Worm (Caenorhabditis elegans) whole organism, L1 larva: ENCODE measurements around the gene F27E5.3.

Experiments used
- C34B4.2 ChIP-seq: sonication (generic microtip); optimal IDR thresholded peaks from 2 replicates; lab custom pipeline; 2017; ENCODE audit warnings: mild to moderate bottlenecking, missing genetic modification characterization, missing compliant biosample characterization
- aha-1 ChIP-seq: fragments of 150-350 bp; optimal IDR thresholded peaks from 2 replicates; lab custom pipeline; 2014; ENCODE audit warnings: missing biosample characterization, missing genetic modification characterization
- alr-1 ChIP-seq: fragments of 200-800 bp; sonication (Bioruptor generic); optimal IDR thresholded peaks from 2 replicates; lab custom pipeline; 2018; ENCODE audit warnings: borderline replicate concordance, mild to moderate bottlenecking, missing genetic modification characterization, missing compliant biosample characterization
- aly-2 ChIP-seq: fragments of 150-350 bp; optimal IDR thresholded peaks from 2 replicates; lab custom pipeline; 2014; ENCODE audit warnings: missing biosample characterization, missing genetic modification characterization
- ama-1 ChIP-seq: fragments of 150-350 bp; optimal IDR thresholded peaks from 2 replicates; lab custom pipeline; 2014
- ceh-63 ChIP-seq: fragments of 200-800 bp; sonication (Bioruptor generic); optimal IDR thresholded peaks from 2 replicates; lab custom pipeline; 2018; ENCODE audit warnings: mild to moderate bottlenecking, missing genetic modification characterization, missing compliant biosample characterization
- ceh-8 ChIP-seq: fragments of 200-800 bp; sonication (Bioruptor generic); optimal IDR thresholded peaks from 2 replicates; lab custom pipeline; 2018; ENCODE audit warnings: mild to moderate bottlenecking, missing genetic modification characterization, moderate library complexity, missing compliant biosample characterization
- ceh-82 ChIP-seq, 3 experiments: fragments of 150-350 bp in 1 of 3; sonication (generic microtip) in 2 of 3; optimal IDR thresholded peaks; 2 replicates each; lab custom pipeline; 2014 to 2017; ENCODE audit warnings: missing biosample characterization in 3 of 3, missing genetic modification characterization in 3 of 3
- ceh-90 ChIP-seq: sonication (generic microtip); optimal IDR thresholded peaks from 2 replicates; lab custom pipeline; 2016; ENCODE audit warnings: missing genetic modification characterization, missing compliant biosample characterization
- ces-1 ChIP-seq: fragments of 150-350 bp; optimal IDR thresholded peaks from 2 replicates; lab custom pipeline; 2014; ENCODE audit warnings: missing biosample characterization, missing genetic modification reagents, missing genetic modification characterization
- dpl-1 ChIP-seq, 3 experiments: fragments of 150-350 bp in 2 of 3; sonication (generic microtip) in 1 of 3; optimal IDR thresholded peaks; 2 replicates each; lab custom pipeline; 2014 to 2017; ENCODE audit warnings: missing biosample characterization in 3 of 3, missing genetic modification characterization in 3 of 3, missing genetic modification reagents in 3 of 3
- dsc-1 ChIP-seq: sonication (generic microtip); optimal IDR thresholded peaks from 2 replicates; lab custom pipeline; 2016; ENCODE audit warnings: mild to moderate bottlenecking, missing genetic modification characterization, missing compliant biosample characterization
- efl-1 ChIP-seq, 4 experiments: fragments of 150-350 bp; optimal IDR thresholded peaks in 3 of 4; peaks in 1 of 4; 1 replicate in 1 of 4; 2 replicates in 3 of 4; lab custom pipeline; 2014; ENCODE audit warnings: missing biosample characterization in 2 of 4, missing genetic modification characterization in 2 of 4, missing genetic modification reagents in 2 of 4
- egl-13 ChIP-seq: sonication (generic microtip); optimal IDR thresholded peaks from 2 replicates; lab custom pipeline; 2016; ENCODE audit warnings: missing genotype, missing genetic modification reagents, missing genetic modification characterization, missing compliant biosample characterization
- egl-27 ChIP-seq, 2 experiments: fragments of 150-350 bp in 1 of 2; sonication (generic microtip); optimal IDR thresholded peaks; 3 replicates each; lab custom pipeline; 2017 to 2018; ENCODE audit warnings: missing biosample characterization in 2 of 2, missing genetic modification characterization in 2 of 2, missing genetic modification reagents in 2 of 2
- fkh-4 ChIP-seq: sonication (generic microtip); optimal IDR thresholded peaks from 2 replicates; lab custom pipeline; 2016; ENCODE audit warnings: missing compliant biosample characterization, missing genetic modification characterization, borderline replicate concordance
- fkh-8 ChIP-seq: sonication (generic microtip); optimal IDR thresholded peaks from 2 replicates; lab custom pipeline; 2016; ENCODE audit warnings: mild to moderate bottlenecking, missing genetic modification characterization, missing compliant biosample characterization
- grh-1 ChIP-seq: fragments of 200-800 bp; sonication (Bioruptor generic); IDR thresholded peaks from 2 replicates; pipeline ENCODE4 v1.3.6; 2022; ENCODE audit warnings: missing genetic modification reagents, missing genetic modification characterization, missing compliant biosample characterization
- hlh-17 ChIP-seq: fragments of 200-800 bp; sonication (Bioruptor generic); optimal IDR thresholded peaks from 2 replicates; lab custom pipeline; 2018; ENCODE audit warnings: missing genetic modification characterization, mild to moderate bottlenecking, missing compliant biosample characterization, moderate library complexity, borderline replicate concordance
- hlh-4 ChIP-seq: sonication (generic microtip); optimal IDR thresholded peaks from 2 replicates; lab custom pipeline; 2016; ENCODE audit warnings: mild to moderate bottlenecking, missing genetic modification characterization, missing compliant biosample characterization
- hpl-2 ChIP-seq: fragments of 150-350 bp; optimal IDR thresholded peaks from 2 replicates; lab custom pipeline; 2014; ENCODE audit warnings: missing biosample characterization, missing genetic modification reagents, missing genetic modification characterization
- lin-14 ChIP-seq: fragments of 200-800 bp; sonication (Bioruptor generic); optimal IDR thresholded peaks from 2 replicates; lab custom pipeline; 2018; ENCODE audit warnings: mild to moderate bottlenecking, missing genetic modification characterization, moderate library complexity, missing compliant biosample characterization
- lin-15B ChIP-seq: fragments of 150-350 bp; sonication (generic microtip); optimal IDR thresholded peaks from 3 replicates; lab custom pipeline; 2014; ENCODE audit warnings: missing biosample characterization, missing genetic modification characterization
- lin-35 ChIP-seq, 2 experiments: fragments of 150-350 bp; optimal IDR thresholded peaks; 2 replicates each; lab custom pipeline; 2014; ENCODE audit warnings: missing biosample characterization in 2 of 2, missing genetic modification characterization in 2 of 2, missing genetic modification reagents in 2 of 2
- lin-39 ChIP-seq: fragments of 150-350 bp; optimal IDR thresholded peaks from 2 replicates; lab custom pipeline; 2014; ENCODE audit warnings: missing biosample characterization, missing genetic modification reagents, missing genetic modification characterization
- lir-3 ChIP-seq: sonication (generic microtip); optimal IDR thresholded peaks from 2 replicates; lab custom pipeline; 2016; ENCODE audit warnings: mild to moderate bottlenecking, missing genetic modification characterization, moderate library complexity, missing compliant biosample characterization; ENCODE audit not compliant: poor library complexity
- lsy-2 ChIP-seq, 2 experiments: fragments of 150-350 bp; optimal IDR thresholded peaks; 2 replicates each; lab custom pipeline; 2014; ENCODE audit warnings: missing biosample characterization in 2 of 2, missing genetic modification characterization in 2 of 2
- mab-9 ChIP-seq: fragments of 200-800 bp; sonication (Bioruptor generic); IDR thresholded peaks from 2 replicates; pipeline ENCODE4 v1.3.6; 2022; ENCODE audit warnings: missing genetic modification reagents, missing genetic modification characterization, missing compliant biosample characterization
- mep-1 ChIP-seq: fragments of 150-350 bp; optimal IDR thresholded peaks from 2 replicates; lab custom pipeline; 2014; ENCODE audit warnings: missing biosample characterization, missing genetic modification characterization
- nhr-11 ChIP-seq: fragments of 150-350 bp; optimal IDR thresholded peaks from 2 replicates; lab custom pipeline; 2014; ENCODE audit warnings: missing biosample characterization, missing genetic modification characterization
- nhr-12 ChIP-seq: sonication (generic microtip); optimal IDR thresholded peaks from 2 replicates; lab custom pipeline; 2017; ENCODE audit warnings: missing biosample characterization, missing genetic modification characterization
- nhr-19 ChIP-seq: fragments of 200-800 bp; sonication (Bioruptor generic); conservative IDR thresholded peaks from 2 replicates; pipeline ENCODE4 v1.3.6; 2022; ENCODE audit warnings: missing genetic modification characterization, missing compliant biosample characterization
- nhr-28 ChIP-seq: fragments of 150-350 bp; optimal IDR thresholded peaks from 2 replicates; lab custom pipeline; 2014; ENCODE audit warnings: missing biosample characterization, missing genetic modification characterization
- nhr-47 ChIP-seq: sonication (generic microtip); optimal IDR thresholded peaks from 2 replicates; lab custom pipeline; 2016; ENCODE audit warnings: mild to moderate bottlenecking, missing genetic modification characterization, moderate library complexity, missing compliant biosample characterization
- nhr-71 ChIP-seq: sonication (generic microtip); optimal IDR thresholded peaks from 2 replicates; lab custom pipeline; 2016; ENCODE audit warnings: mild to moderate bottlenecking, missing genetic modification characterization, moderate library complexity, missing compliant biosample characterization
- nhr-76 ChIP-seq: sonication (generic microtip); optimal IDR thresholded peaks from 2 replicates; lab custom pipeline; 2017; ENCODE audit warnings: missing biosample characterization, missing genetic modification characterization
- nhr-77 ChIP-seq: fragments of 150-350 bp; optimal IDR thresholded peaks from 2 replicates; lab custom pipeline; 2014; ENCODE audit warnings: missing biosample characterization, missing genetic modification characterization
- nhr-85 ChIP-seq: sonication (generic microtip); peaks from one replicate; lab custom pipeline; 2016; ENCODE audit warnings: missing genetic modification characterization, inconsistent platforms, missing compliant biosample characterization
- pax-3 ChIP-seq: fragments of 200-800 bp; sonication (Bioruptor generic); optimal IDR thresholded peaks from 2 replicates; lab custom pipeline; 2018; ENCODE audit warnings: mild to moderate bottlenecking, missing genetic modification characterization, moderate library complexity, missing compliant biosample characterization
- rnt-1 ChIP-seq: sonication (generic microtip); optimal IDR thresholded peaks from 2 replicates; lab custom pipeline; 2016; ENCODE audit warnings: mild to moderate bottlenecking, missing genetic modification characterization, moderate library complexity, missing compliant biosample characterization
- skn-1 ChIP-seq: fragments of 150-350 bp; optimal IDR thresholded peaks from 2 replicates; lab custom pipeline; 2014; ENCODE audit warnings: missing biosample characterization, missing genetic modification characterization
- snpc-4 ChIP-seq: fragments of 150-350 bp; optimal IDR thresholded peaks from 2 replicates; lab custom pipeline; 2014; ENCODE audit warnings: missing biosample characterization, missing genetic modification characterization
- sox-4 ChIP-seq: sonication (generic microtip); optimal IDR thresholded peaks from 2 replicates; lab custom pipeline; 2016; ENCODE audit warnings: missing genetic modification characterization, missing compliant biosample characterization
- sptf-1 ChIP-seq: fragments of 150-350 bp; optimal IDR thresholded peaks from 2 replicates; lab custom pipeline; 2014; ENCODE audit warnings: missing biosample characterization, missing genetic modification characterization
- sup-37 ChIP-seq: fragments of 200-800 bp; sonication (Bioruptor generic); optimal IDR thresholded peaks from 2 replicates; lab custom pipeline; 2018; ENCODE audit warnings: mild to moderate bottlenecking, missing genetic modification characterization, missing compliant biosample characterization
- tlp-1 ChIP-seq: fragments of 150-350 bp; optimal IDR thresholded peaks from 2 replicates; lab custom pipeline; 2014; ENCODE audit warnings: missing biosample characterization, missing genetic modification characterization
- unc-30 ChIP-seq: sonication (generic microtip); optimal IDR thresholded peaks from 2 replicates; lab custom pipeline; 2017; ENCODE audit warnings: missing biosample characterization, missing genetic modification characterization
- unc-86 ChIP-seq: sonication (generic microtip); optimal IDR thresholded peaks from 2 replicates; lab custom pipeline; 2016; ENCODE audit warnings: missing genetic modification characterization, missing compliant biosample characterization
- zip-4 ChIP-seq: fragments of 200-800 bp; sonication (Bioruptor generic); optimal IDR thresholded peaks from 2 replicates; lab custom pipeline; 2018; ENCODE audit warnings: mild to moderate bottlenecking, missing genetic modification characterization, moderate library complexity, missing compliant biosample characterization
- ztf-11 ChIP-seq, 2 experiments: sonication (generic microtip); optimal IDR thresholded peaks; 2 replicates each; lab custom pipeline; 2016 to 2017; ENCODE audit warnings: missing genetic modification characterization in 2 of 2, missing biosample characterization in 1 of 2, missing compliant biosample characterization in 1 of 2

The F27E5.3 gene

DNA sequence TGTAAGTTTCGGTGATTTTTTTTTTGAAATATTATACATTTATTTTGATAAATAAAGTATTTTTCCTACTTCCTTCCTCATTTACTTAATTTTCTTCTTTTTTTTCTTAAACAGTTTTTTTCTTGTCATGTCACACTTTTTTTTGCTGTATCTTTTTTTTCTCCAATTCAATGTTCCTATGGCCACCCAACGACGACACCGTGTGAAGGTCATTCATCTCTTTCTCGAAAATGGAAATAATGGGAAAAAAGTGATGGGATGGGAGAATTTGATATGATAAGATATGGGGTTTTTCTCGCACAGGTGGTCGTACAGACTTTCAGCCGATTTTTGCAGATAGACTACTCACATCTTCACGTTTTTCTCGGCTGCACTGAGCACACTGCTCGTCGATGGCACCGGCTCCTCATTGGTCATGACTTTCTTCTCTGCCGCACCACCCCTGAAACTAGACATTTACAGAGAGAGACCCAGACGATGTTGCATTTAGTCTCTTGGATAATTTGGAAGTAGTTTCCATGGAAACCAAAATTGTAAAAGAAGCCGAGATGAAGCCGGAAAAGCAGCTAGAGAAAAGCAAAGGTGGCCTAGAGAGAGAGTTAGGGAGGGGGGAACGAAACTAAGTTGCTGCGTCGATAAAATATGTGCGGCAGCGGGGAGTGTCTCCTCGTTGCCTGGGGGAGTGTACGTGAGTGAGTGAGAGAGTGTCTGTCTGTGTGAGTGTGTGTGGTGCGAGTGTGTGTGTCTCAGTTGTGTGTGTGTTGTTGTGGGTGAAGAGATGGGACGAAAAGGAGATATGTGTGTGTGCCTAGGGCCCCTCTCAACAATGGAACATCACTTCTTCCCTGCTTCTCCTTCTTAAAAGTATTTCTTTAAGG, 25.2 kb upstream of the F27E5.3 start, which contains the start of gene daf-19 (continued):
- TF ChIP-seq sox-4 (tag; lab: Kevin White, UChicago) = peak; percentile 51
- no peak for TF ChIP-seq hlh-4 (tag; lab: Kevin White, UChicago)
- no peak for TF ChIP-seq egl-27 (tag; optimal IDR thresholded peaks at IDR 0.05; lab: Kevin White, UChicago)
- no peak for TF ChIP-seq unc-30
- peak; percentile 77 for TF ChIP-seq nhr-47 (tag; lab: Kevin White, UChicago)
- TF ChIP-seq fkh-4 (tag; lab: Kevin White, UChicago) = no peak
- no peak for TF ChIP-seq ceh-90
- no peak for TF ChIP-seq hlh-17 (GFP tag; lab: Kevin White, UChicago)
- no peak for TF ChIP-seq C34B4.2 (tag; lab: Kevin White, UChicago)
- no peak for TF ChIP-seq grh-1 (GFP tag; lab: Robert Waterston, UW)
- TF ChIP-seq nhr-85 (tag; lab: Kevin White, UChicago) = no peak
- TF ChIP-seq ama-1 = peak; percentile 34
- peak; percentile 49 for TF ChIP-seq skn-1 (tag; lab: Kevin White, UChicago)
- TF ChIP-seq dsc-1 = peak; percentile 68
- peak in 1 of 2 experiments; percentile 73 for TF ChIP-seq ztf-11 (tag; optimal IDR thresholded peaks at IDR 0.05; lab: Kevin White, UChicago)
- no peak for TF ChIP-seq lin-39 (tag; lab: Kevin White, UChicago)
- TF ChIP-seq nhr-11 (tag; lab: Kevin White, UChicago) = peak; percentile 65
- TF ChIP-seq efl-1 (optimal IDR thresholded peaks at IDR 0.05; lab: Kevin White, UChicago) = peak; percentile 27 to 35
- TF ChIP-seq efl-1 (GFP tag; optimal IDR thresholded peaks at IDR 0.05 in 1 of 2; lab: Kevin White, UChicago) = peak in 1 of 2 experiments; percentile 18
- no peak for TF ChIP-seq tlp-1 (tag; lab: Kevin White, UChicago)
- no peak for TF ChIP-seq mab-9 (GFP tag; lab: Robert Waterston, UW)
- no peak for TF ChIP-seq ces-1 (GFP tag; lab: Kevin White, UChicago)
- no peak for TF ChIP-seq aha-1
- peak; percentile 52 for TF ChIP-seq unc-86
- TF ChIP-seq aly-2 (tag; lab: Kevin White, UChicago) = no peak
- peak; percentile 96 for TF ChIP-seq fkh-8 (tag; lab: Kevin White, UChicago)
- TF ChIP-seq dpl-1 (GFP tag; optimal IDR thresholded peaks at IDR 0.05; lab: Kevin White, UChicago) = peak in 2 of 3 experiments; percentile 10 to 19
- TF ChIP-seq nhr-19 (GFP tag; lab: Robert Waterston, UW) = peak; percentile 30; the same call in 1 of the 2 replicates
- no peak for TF ChIP-seq sup-37 (GFP tag; lab: Kevin White, UChicago)
- peak; percentile 66 for TF ChIP-seq nhr-71 (tag; lab: Kevin White, UChicago)
- peak; percentile 16 for TF ChIP-seq lir-3 (tag; lab: Kevin White, UChicago)
- TF ChIP-seq lin-35 (GFP tag; optimal IDR thresholded peaks at IDR 0.05; lab: Kevin White, UChicago) = peak; percentile 28 to 50
- peak in 2 of 3 experiments; percentile 30 to 71 for TF ChIP-seq ceh-82 (tag; optimal IDR thresholded peaks at IDR 0.05; lab: Kevin White, UChicago)
- TF ChIP-seq snpc-4 (tag; lab: Kevin White, UChicago) = no peak
- TF ChIP-seq pax-3 (tag; lab: Kevin White, UChicago) = peak; percentile 60
- peak; percentile 61 for TF ChIP-seq nhr-77 (tag; lab: Kevin White, UChicago)
- TF ChIP-seq mep-1 (tag; lab: Kevin White, UChicago) = peak; percentile 55
- TF ChIP-seq nhr-12 (tag; lab: Kevin White, UChicago) = no peak
- peak; percentile 3 for TF ChIP-seq zip-4
- peak; percentile 50 for TF ChIP-seq rnt-1
- TF ChIP-seq nhr-76 (tag; lab: Kevin White, UChicago) = no peak
- TF ChIP-seq lin-14 = peak; percentile 76
- no peak for TF ChIP-seq alr-1 (tag; lab: Kevin White, UChicago)
- TF ChIP-seq egl-13 = peak; percentile 75
- TF ChIP-seq lin-15B (tag; lab: Kevin White, UChicago) = no peak
- peak; percentile 48 to 59 for TF ChIP-seq lsy-2 (tag; optimal IDR thresholded peaks at IDR 0.05; lab: Kevin White, UChicago)
- no peak for TF ChIP-seq ceh-63
- TF ChIP-seq nhr-28 (tag; lab: Kevin White, UChicago) = no peak
- no peak for TF ChIP-seq sptf-1
- no peak for TF ChIP-seq hpl-2 (GFP tag; lab: Kevin White, UChicago)
- no peak for TF ChIP-seq ceh-8 (GFP tag; lab: Kevin White, UChicago)
